Fruit fly (Drosophila melanogaster) whole organism, embryonic: ENCODE results near the gene CG7565.

Experiments used
- Bgb ChIP-seq: fragments of 200-800 bp; sonication (Bioruptor generic); IDR thresholded peaks from 2 replicates; pipeline ENCODE4 v1.3.6; 2022; ENCODE audit warnings: missing biosample characterization, missing genetic modification characterization; ENCODE audit not compliant: partially characterized antibody
- CG12155 ChIP-seq: fragments of 200-800 bp; sonication (Bioruptor generic); optimal IDR thresholded peaks from 3 replicates; lab custom pipeline; 2016; ENCODE audit warnings: missing biosample characterization, missing genetic modification characterization
- CG12236 ChIP-seq: fragments of 200-800 bp; sonication (Bioruptor generic); optimal IDR thresholded peaks from 2 replicates; lab custom pipeline; 2016; ENCODE audit warnings: missing biosample characterization, missing genetic modification characterization
- CG1233 ChIP-seq: fragments of 200-800 bp; sonication (Bioruptor generic); optimal IDR thresholded peaks from 4 replicates; lab custom pipeline; 2018; ENCODE audit warnings: missing biosample characterization, mild to moderate bottlenecking, missing genetic modification characterization
- CG12942 ChIP-seq: fragments of 200-800 bp; sonication (Bioruptor generic); optimal IDR thresholded peaks from 3 replicates; lab custom pipeline; 2016; ENCODE audit warnings: missing biosample characterization, missing genetic modification characterization
- CG14860 ChIP-seq: fragments of 200-800 bp; sonication (Bioruptor generic); IDR thresholded peaks from 3 replicates; pipeline ENCODE4 v1.3.6; 2022; ENCODE audit warnings: missing biosample characterization, missing genetic modification characterization; ENCODE audit not compliant: partially characterized antibody
- CG15696 ChIP-seq: fragments of 200-800 bp; sonication (Bioruptor generic); optimal IDR thresholded peaks from 2 replicates; lab custom pipeline; 2019; ENCODE audit warnings: missing biosample characterization, mild to moderate bottlenecking, missing genetic modification characterization, moderate library complexity
- CG17186 ChIP-seq: fragments of 200-800 bp; sonication (Bioruptor generic); optimal IDR thresholded peaks from 3 replicates; lab custom pipeline; 2017; ENCODE audit warnings: missing biosample characterization, missing genetic modification reagents, missing genetic modification characterization
- CG17361 ChIP-seq: fragments of 200-800 bp; sonication (Bioruptor generic); IDR thresholded peaks from 3 replicates; pipeline ENCODE4 v1.3.6; 2022; ENCODE audit warnings: missing biosample characterization, missing genetic modification characterization
- CG18476 ChIP-seq: fragments of 200-800 bp; sonication (Bioruptor generic); optimal IDR thresholded peaks from 2 replicates; lab custom pipeline; 2016; ENCODE audit warnings: missing biosample characterization, mild to moderate bottlenecking, missing genetic modification characterization
- CG2678 ChIP-seq: fragments of 200-800 bp; sonication (Bioruptor generic); optimal IDR thresholded peaks from 3 replicates; lab custom pipeline; 2019; ENCODE audit warnings: missing biosample characterization, mild to moderate bottlenecking, missing genetic modification characterization, moderate library complexity
- CG2712 ChIP-seq: fragments of 200-800 bp; optimal IDR thresholded peaks from 3 replicates; lab custom pipeline; 2019; ENCODE audit warnings: missing biosample characterization, mild to moderate bottlenecking, missing genetic modification characterization, moderate library complexity
- CG2875 ChIP-seq: fragments of 200-800 bp; sonication (Bioruptor generic); optimal IDR thresholded peaks from 2 replicates; lab custom pipeline; 2017; ENCODE audit warnings: missing biosample characterization, mild to moderate bottlenecking, missing genetic modification characterization, missing genetic modification reagents
- CG30403 ChIP-seq: fragments of 200-800 bp; sonication (Bioruptor generic); optimal IDR thresholded peaks from 3 replicates; lab custom pipeline; 2016; ENCODE audit warnings: missing biosample characterization, missing genetic modification characterization
- CG42726 ChIP-seq: fragments of 200-800 bp; sonication (Bioruptor generic); IDR thresholded peaks from 2 replicates; pipeline ENCODE4 v1.3.6; 2022; ENCODE audit warnings: missing biosample characterization, missing genetic modification characterization; ENCODE audit not compliant: partially characterized antibody
- CG4424 ChIP-seq: fragments of 200-800 bp; sonication (Bioruptor generic); optimal IDR thresholded peaks from 3 replicates; lab custom pipeline; 2016; ENCODE audit warnings: missing biosample characterization, missing genetic modification characterization
- CG4617 ChIP-seq: fragments of 200-800 bp; sonication (Bioruptor generic); optimal IDR thresholded peaks from 3 replicates; lab custom pipeline; 2016; ENCODE audit warnings: missing biosample characterization, missing genetic modification characterization, borderline replicate concordance
- CG6254 ChIP-seq: fragments of 200-800 bp; sonication (Bioruptor generic); optimal IDR thresholded peaks from 3 replicates; lab custom pipeline; 2017; ENCODE audit warnings: mild to moderate bottlenecking, missing biosample characterization, missing genetic modification reagents, missing genetic modification characterization
- CG6654 ChIP-seq: fragments of 200-800 bp; sonication (Bioruptor generic); optimal IDR thresholded peaks from 2 replicates; lab custom pipeline; 2017; ENCODE audit warnings: missing biosample characterization, mild to moderate bottlenecking, missing genetic modification characterization
- CG8924 ChIP-seq: fragments of 200-800 bp; optimal IDR thresholded peaks from 3 replicates; lab custom pipeline; 2019; ENCODE audit warnings: missing biosample characterization, mild to moderate bottlenecking, missing genetic modification characterization, moderate library complexity
- D19B ChIP-seq: fragments of 200-800 bp; sonication (Bioruptor generic); optimal IDR thresholded peaks from 2 replicates; lab custom pipeline; 2017; ENCODE audit warnings: missing biosample characterization, mild to moderate bottlenecking, missing genetic modification characterization
- Dfd ChIP-seq, 2 experiments: fragments of >200 bp; optimal IDR thresholded peaks; 2 replicates each; lab custom pipeline; 2017; ENCODE audit warnings: missing biosample characterization in 2 of 2, missing genetic modification characterization in 2 of 2
- Dll ChIP-seq: fragments of 200-800 bp; sonication (Bioruptor generic); IDR thresholded peaks from 4 replicates; pipeline ENCODE4 v1.3.6; 2022; ENCODE audit warnings: missing biosample characterization, missing genetic modification characterization; ENCODE audit not compliant: partially characterized antibody
- Ets97D ChIP-seq: fragments of 200-800 bp; sonication (Bioruptor generic); optimal IDR thresholded peaks from 3 replicates; lab custom pipeline; 2016; ENCODE audit warnings: missing biosample characterization, missing genetic modification characterization
- Lim3 ChIP-seq: fragments of 200-800 bp; sonication (Bioruptor generic); IDR thresholded peaks from 2 replicates; pipeline ENCODE4 v1.3.6; 2022; ENCODE audit warnings: missing biosample characterization, missing genetic modification characterization
- Meics ChIP-seq: fragments of 200-800 bp; sonication (Bioruptor generic); optimal IDR thresholded peaks from 2 replicates; lab custom pipeline; 2017; ENCODE audit warnings: missing biosample characterization, mild to moderate bottlenecking, missing genetic modification characterization
- Vsx1 ChIP-seq: fragments of 200-800 bp; sonication (Bioruptor generic); optimal IDR thresholded peaks from 2 replicates; lab custom pipeline; 2017; ENCODE audit warnings: missing biosample characterization, mild to moderate bottlenecking, missing genetic modification characterization, missing genetic modification reagents
- ap ChIP-seq: fragments of 200-800 bp; sonication (Bioruptor generic); IDR thresholded peaks from 2 replicates; pipeline ENCODE4 v1.3.6; 2022; ENCODE audit warnings: missing biosample characterization, missing genetic modification characterization
- ato ChIP-seq: fragments of 200-800 bp; sonication (Bioruptor generic); IDR thresholded peaks from 2 replicates; pipeline ENCODE4 v1.3.6; 2022; ENCODE audit warnings: missing biosample characterization, missing genetic modification characterization; ENCODE audit not compliant: partially characterized antibody
- bbx ChIP-seq: fragments of 200-800 bp; sonication (Bioruptor generic); IDR thresholded peaks from 2 replicates; pipeline ENCODE4 v1.3.6; 2022; ENCODE audit warnings: missing biosample characterization, missing genetic modification characterization; ENCODE audit not compliant: partially characterized antibody
- cg ChIP-seq: fragments of 200-800 bp; sonication (Bioruptor generic); optimal IDR thresholded peaks from 3 replicates; lab custom pipeline; 2019; ENCODE audit warnings: missing biosample characterization, mild to moderate bottlenecking, missing genetic modification characterization, moderate library complexity
- dimm ChIP-seq: fragments of 200-800 bp; sonication (Bioruptor generic); IDR thresholded peaks from 2 replicates; pipeline ENCODE4 v1.3.6; 2022; ENCODE audit warnings: missing biosample characterization, missing genetic modification characterization
- dysf ChIP-seq: fragments of 200-800 bp; sonication (Bioruptor generic); IDR thresholded peaks from 3 replicates; pipeline ENCODE4 v1.3.6; 2022; ENCODE audit warnings: missing biosample characterization, missing genetic modification characterization
- emc ChIP-seq: fragments of 200-800 bp; sonication (Bioruptor generic); optimal IDR thresholded peaks from 2 replicates; lab custom pipeline; 2016; ENCODE audit warnings: missing biosample characterization, missing genetic modification characterization
- ems ChIP-seq: fragments of 200-800 bp; sonication (Bioruptor generic); optimal IDR thresholded peaks from 3 replicates; lab custom pipeline; 2016; ENCODE audit warnings: missing biosample characterization, missing genetic modification characterization
- exex ChIP-seq: fragments of 200-800 bp; sonication (Bioruptor generic); optimal IDR thresholded peaks from 4 replicates; lab custom pipeline; 2018; ENCODE audit warnings: missing biosample characterization, mild to moderate bottlenecking, missing genetic modification characterization, moderate library complexity
- fru ChIP-seq: fragments of >200 bp; optimal IDR thresholded peaks from 2 replicates; lab custom pipeline; 2017
- gsb ChIP-seq: fragments of 200-800 bp; sonication (Bioruptor generic); IDR thresholded peaks from 2 replicates; pipeline ENCODE4 v1.3.6; 2022; ENCODE audit warnings: missing biosample characterization, missing genetic modification characterization
- gsb-n ChIP-seq: fragments of 200-800 bp; sonication (Bioruptor generic); optimal IDR thresholded peaks from 3 replicates; lab custom pipeline; 2018; ENCODE audit warnings: missing biosample characterization, mild to moderate bottlenecking, missing genetic modification characterization
- her ChIP-seq: fragments of 200-800 bp; sonication (Bioruptor generic); optimal IDR thresholded peaks from 2 replicates; lab custom pipeline; 2016; ENCODE audit warnings: missing biosample characterization, missing genetic modification characterization
- jing ChIP-seq: fragments of 200-800 bp; sonication (Bioruptor generic); optimal IDR thresholded peaks from 2 replicates; lab custom pipeline; 2018; ENCODE audit warnings: missing biosample characterization, mild to moderate bottlenecking, missing genetic modification characterization
- kni ChIP-seq: fragments of 200-800 bp; sonication (Bioruptor generic); optimal IDR thresholded peaks from 3 replicates; lab custom pipeline; 2017; ENCODE audit warnings: mild to moderate bottlenecking, missing biosample characterization, missing genetic modification reagents, missing genetic modification characterization
- oc ChIP-seq: fragments of 200-800 bp; sonication (Bioruptor generic); optimal IDR thresholded peaks from 2 replicates; lab custom pipeline; 2018; ENCODE audit warnings: missing biosample characterization, mild to moderate bottlenecking, missing genetic modification characterization, moderate library complexity
- odd ChIP-seq: fragments of 200-800 bp; sonication (Bioruptor generic); optimal IDR thresholded peaks from 2 replicates; lab custom pipeline; 2017; ENCODE audit warnings: missing biosample characterization, mild to moderate bottlenecking, missing genetic modification characterization
- sisA ChIP-seq: fragments of 200-800 bp; sonication (Bioruptor generic); IDR thresholded peaks from 2 replicates; pipeline ENCODE4 v1.3.6; 2022; ENCODE audit warnings: missing biosample characterization, missing genetic modification characterization
- sqz ChIP-seq: fragments of 200-800 bp; sonication (Bioruptor generic); optimal IDR thresholded peaks from 3 replicates; lab custom pipeline; 2018; ENCODE audit warnings: missing biosample characterization, mild to moderate bottlenecking, missing genetic modification characterization
- tna ChIP-seq: fragments of 200-800 bp; sonication (Bioruptor generic); IDR thresholded peaks from 2 replicates; pipeline ENCODE4 v1.3.6; 2022; ENCODE audit warnings: missing biosample characterization, missing genetic modification characterization; ENCODE audit not compliant: partially characterized antibody
- vvl ChIP-seq: fragments of 200-800 bp; sonication (Bioruptor generic); IDR thresholded peaks from 2 replicates; pipeline ENCODE4 v1.3.6; 2022; ENCODE audit warnings: missing biosample characterization, missing genetic modification characterization
- zfh1 ChIP-seq: fragments of 200-800 bp; sonication (Bioruptor generic); IDR thresholded peaks from 3 replicates; pipeline ENCODE4 v1.3.6; 2022; ENCODE audit warnings: missing biosample characterization, missing genetic modification characterization

The CG7565 gene

DNA sequence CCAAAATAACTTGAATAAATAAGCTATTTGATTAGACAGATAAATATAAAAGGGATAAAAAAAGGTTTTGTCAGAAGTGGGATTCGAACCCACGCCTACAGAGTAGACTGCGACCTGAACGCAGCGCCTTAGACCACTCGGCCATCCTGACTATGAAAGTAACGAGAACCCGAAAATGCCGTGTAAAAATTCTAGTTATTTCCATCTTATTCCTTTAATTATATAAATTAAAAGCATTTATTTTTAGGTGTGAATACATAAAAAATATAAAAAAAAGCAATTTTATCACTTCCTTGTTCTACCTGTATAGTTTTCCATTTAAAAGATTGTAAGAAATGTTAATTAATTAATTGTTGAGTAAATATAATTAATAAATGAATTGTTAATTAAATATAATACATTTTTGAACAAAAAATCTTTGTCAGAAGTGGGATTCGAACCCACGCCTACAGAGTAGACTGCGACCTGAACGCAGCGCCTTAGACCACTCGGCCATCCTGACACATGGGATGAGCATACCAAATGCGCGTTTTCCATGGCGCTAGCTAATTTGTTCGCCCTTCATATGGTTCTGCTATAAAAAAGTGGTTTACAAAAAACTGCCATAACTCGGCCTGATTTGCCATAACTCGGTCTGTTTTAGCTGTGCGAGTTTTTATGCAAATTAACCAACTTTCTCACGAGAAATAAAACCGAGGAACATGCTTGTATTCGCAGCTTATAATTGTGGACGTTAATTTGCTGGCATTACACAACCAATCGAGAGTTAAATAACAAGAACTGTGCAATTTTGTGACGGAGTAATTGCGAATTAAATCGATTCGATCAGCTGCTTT lies 25.8 kb downstream of the CG7565 start (continued):
- no peak for TF ChIP-seq sisA
- no peak for TF ChIP-seq her (GFP tag; lab: Kevin White, UChicago)
- no peak for TF ChIP-seq CG15696 (tag; lab: Kevin White, UChicago)
- TF ChIP-seq CG2875 (GFP tag; lab: Kevin White, UChicago): no peak
- peak; percentile 85 for TF ChIP-seq ato
- TF ChIP-seq ems (GFP tag; lab: Kevin White, UChicago): no peak
- no peak for TF ChIP-seq jing
- no peak for TF ChIP-seq Lim3 (GFP tag; lab: Robert Waterston, UW)
- TF ChIP-seq CG2678: peak; percentile 26
- TF ChIP-seq D19B (GFP tag; lab: Kevin White, UChicago): no peak
- no peak for TF ChIP-seq dimm (GFP tag; lab: Robert Waterston, UW)
- TF ChIP-seq dysf (GFP tag; lab: Robert Waterston, UW): no peak
- TF ChIP-seq CG17361 (GFP tag; lab: Robert Waterston, UW): no peak
- peak; percentile 93 for TF ChIP-seq CG42726 (GFP tag; lab: Robert Waterston, UW)
- peak; percentile 89 for TF ChIP-seq Bgb (GFP tag; lab: Robert Waterston, UW)
- TF ChIP-seq sqz (GFP tag; lab: Kevin White, UChicago): peak; percentile 82
- no peak for TF ChIP-seq gsb (GFP tag; lab: Robert Waterston, UW)
- peak; percentile 40 for TF ChIP-seq kni (GFP tag; lab: Kevin White, UChicago)
- no peak for TF ChIP-seq Meics
- no peak for TF ChIP-seq emc (GFP tag; lab: Kevin White, UChicago)
- peak; percentile 93 for TF ChIP-seq bbx (GFP tag; lab: Robert Waterston, UW)
- no peak for TF ChIP-seq Ets97D (GFP tag; lab: Kevin White, UChicago)
- no peak for TF ChIP-seq cg
- no peak for TF ChIP-seq Dfd (GFP tag; optimal IDR thresholded peaks at IDR 0.05; lab: Kevin White, UChicago)
- no peak for TF ChIP-seq CG12942 (GFP tag; lab: Kevin White, UChicago)
- TF ChIP-seq vvl (GFP tag; lab: Robert Waterston, UW): peak; percentile 75; the same call in 1 of the 2 replicates
- no peak for TF ChIP-seq CG1233 (GFP tag; lab: Kevin White, UChicago)
- peak; percentile 29 for TF ChIP-seq exex (tag; lab: Kevin White, UChicago)
- TF ChIP-seq tna (GFP tag; lab: Robert Waterston, UW): peak; percentile 86
- no peak for TF ChIP-seq ap (GFP tag; lab: Robert Waterston, UW)
- no peak for TF ChIP-seq CG17186 (GFP tag; lab: Kevin White, UChicago)
- peak; percentile 51 for TF ChIP-seq CG6254 (GFP tag; lab: Kevin White, UChicago)
- 0 out of 4 replicates have a peak, but pooled peaks have one; percentile 34 for TF ChIP-seq Dll
- peak; percentile 12 for TF ChIP-seq Vsx1 (GFP tag; lab: Kevin White, UChicago)
- TF ChIP-seq CG4424 (GFP tag; lab: Kevin White, UChicago): no peak
- peak; percentile 55 for TF ChIP-seq CG8924
- TF ChIP-seq CG2712 (tag; lab: Kevin White, UChicago): peak; percentile 50
- TF ChIP-seq fru (lab: Kevin White, UChicago): no peak
- TF ChIP-seq zfh1 (GFP tag; lab: Robert Waterston, UW): no peak
- TF ChIP-seq CG6654 (GFP tag; lab: Kevin White, UChicago): no peak
- no peak for TF ChIP-seq CG30403
- peak; percentile 91 for TF ChIP-seq CG12155 (GFP tag; lab: Kevin White, UChicago)
- TF ChIP-seq CG18476 (GFP tag; lab: Kevin White, UChicago): no peak
- no peak for TF ChIP-seq CG4617
- no peak for TF ChIP-seq CG12236 (GFP tag; lab: Kevin White, UChicago)
- TF ChIP-seq CG14860: peak; percentile 89
- TF ChIP-seq oc (tag; lab: Kevin White, UChicago): no peak
- peak; percentile 34 for TF ChIP-seq gsb-n
- TF ChIP-seq odd (GFP tag; lab: Kevin White, UChicago): no peak
